Fruit fly (Drosophila melanogaster): ENCODE data around the gene CG14543.

The CG14543 gene

dm6 chr3R:26014262-26014833 lies 42.1 kb upstream of the CG14543 start, which contains the start of gene Kaz-m1 (continued):
- TF ChIP-seq dysf (GFP tag; IDR thresholded peaks at IDR 0.05) (no peak; the same call in 2 of the 3 replicates), sim (GFP tag; IDR thresholded peaks at IDR 0.05) (peak; percentile 48; the same call in 1 of the 2 replicates), CG9437 (GFP tag; optimal IDR thresholded peaks at IDR 0.05) (peak; percentile 42), gce (GFP tag; IDR thresholded peaks at IDR 0.05) (no peak), Neu2 (GFP tag; optimal IDR thresholded peaks at IDR 0.05; ENCODE audit: borderline replicate concordance) (no peak), z (GFP tag; IDR thresholded peaks at IDR 0.05) (no peak), klu (GFP tag; IDR thresholded peaks at IDR 0.05) (no peak), zfh1 (GFP tag; IDR thresholded peaks at IDR 0.05) (no peak), CG33557 (GFP tag; optimal IDR thresholded peaks at IDR 0.05) (peak; percentile 72), BtbVII (GFP tag; optimal IDR thresholded peaks at IDR 0.05) (peak; percentile 43), Gug (GFP tag; IDR thresholded peaks at IDR 0.05) (no peak), cg (GFP tag; optimal IDR thresholded peaks at IDR 0.05) (no peak), bigmax (GFP tag; optimal IDR thresholded peaks at IDR 0.05) (no peak), cad (GFP tag; optimal IDR thresholded peaks at IDR 0.05) (no peak), Nf-YA (GFP tag; IDR thresholded peaks at IDR 0.05) (no peak), exex (tag; optimal IDR thresholded peaks at IDR 0.05) (peak; percentile 41), CG4617 (GFP tag; optimal IDR thresholded peaks at IDR 0.05; ENCODE audit: borderline replicate concordance) (no peak), mld (GFP tag; IDR thresholded peaks at IDR 0.05; ENCODE audit: partially characterized antibody) (no peak), CG7271 (tag; optimal IDR thresholded peaks at IDR 0.05) (no peak), psq (GFP tag; optimal IDR thresholded peaks at IDR 0.05) (no peak), HLHmδ (GFP tag; optimal IDR thresholded peaks at IDR 0.05) (no peak), lilli (GFP tag; optimal IDR thresholded peaks at IDR 0.05) (no peak), CG6689 (GFP tag; IDR thresholded peaks at IDR 0.05) (0 out of 2 replicates have a peak, but pooled peaks have one; percentile 37), Mes4 (GFP tag; optimal IDR thresholded peaks at IDR 0.05) (no peak), NfI (GFP tag; optimal IDR thresholded peaks at IDR 0.05) (no peak), CG12155 (GFP tag; optimal IDR thresholded peaks at IDR 0.05) (peak; percentile 30), jumu (GFP tag; optimal IDR thresholded peaks at IDR 0.05) (no peak), eyg (GFP tag; optimal IDR thresholded peaks at IDR 0.05) (no peak), toy (GFP tag; IDR thresholded peaks at IDR 0.05) (no peak), Usf (GFP tag; optimal IDR thresholded peaks at IDR 0.05) (no peak), wdn (GFP tag; IDR thresholded peaks at IDR 0.05) (no peak), az2 (GFP tag; optimal IDR thresholded peaks at IDR 0.05) (peak; percentile 19), CG16813 (GFP tag; IDR thresholded peaks at IDR 0.05; ENCODE audit: partially characterized antibody) (no peak), CG15269 (tag; optimal IDR thresholded peaks at IDR 0.05) (peak; percentile 66), HmgD (GFP tag; optimal IDR thresholded peaks at IDR 0.05) (no peak), CkIIα-i1 (GFP tag; IDR thresholded peaks at IDR 0.05) (no peak), CG8089 (GFP tag; optimal IDR thresholded peaks at IDR 0.05) (no peak), CG1647 (GFP tag; optimal IDR thresholded peaks at IDR 0.05) (no peak), unpg (GFP tag; optimal IDR thresholded peaks at IDR 0.05) (peak; percentile 59)

DNA sequence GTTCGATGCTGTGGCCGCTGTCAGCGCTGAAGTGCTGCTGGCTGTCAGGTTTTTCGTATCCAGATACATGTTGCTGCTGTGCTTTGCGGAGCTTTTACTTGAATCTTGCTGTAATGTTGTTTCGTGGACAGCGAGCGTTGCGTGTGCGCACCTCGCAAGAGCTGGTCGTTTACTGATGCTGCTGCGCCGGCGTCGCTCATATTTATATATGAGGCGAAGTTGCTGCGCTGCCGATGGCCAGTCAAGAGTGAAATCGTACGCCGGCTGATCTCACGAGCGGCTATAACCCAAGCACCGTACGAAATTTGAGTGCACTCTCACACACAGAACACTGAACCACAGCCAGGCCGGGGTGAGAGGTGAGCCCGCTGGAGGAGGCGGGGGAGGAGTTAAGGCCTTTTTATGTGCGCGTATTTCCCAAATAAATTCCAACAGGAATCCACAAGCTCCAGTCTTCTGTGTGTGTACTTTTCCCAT lies 39.1 kb upstream of the CG14543 start:
- TF ChIP-seq cad (GFP tag; optimal IDR thresholded peaks at IDR 0.05) (peak; percentile 13), CG11504 (tag; optimal IDR thresholded peaks at IDR 0.05) (peak; percentile 80), Adf1 (GFP tag; IDR thresholded peaks at IDR 0.05) (peak; percentile 75), Trl (optimal IDR thresholded peaks at IDR 0.05) (peak in 1 of 2 experiments; percentile 26), Trl (GFP tag; optimal IDR thresholded peaks at IDR 0.05) (no peak), otp (GFP tag; IDR thresholded peaks at IDR 0.05) (0 out of 3 replicates have a peak, but pooled peaks have one; percentile 13), aop (GFP tag; IDR thresholded peaks at IDR 0.05) (0 out of 2 replicates have a peak, but pooled peaks have one; percentile 29), sens (GFP tag) (peak; percentile 60), Nf-YC (tag; optimal IDR thresholded peaks at IDR 0.05) (peak; percentile 5), HmgZ (tag; optimal IDR thresholded peaks at IDR 0.05) (no peak), CG42726 (GFP tag; IDR thresholded peaks at IDR 0.05; ENCODE audit: partially characterized antibody) (0 out of 2 replicates have a peak, but pooled peaks have one; percentile 40), ci (GFP tag; IDR thresholded peaks at IDR 0.05) (0 out of 3 replicates have a peak, but pooled peaks have one; percentile 20), insv (GFP tag; optimal IDR thresholded peaks at IDR 0.05) (peak in 1 of 2 experiments; percentile 86), CG10321 (GFP tag; IDR thresholded peaks at IDR 0.05) (no peak), Jarid2 (GFP tag; optimal IDR thresholded peaks at IDR 0.05) (peak; percentile 76)
